Worm (Caenorhabditis elegans) whole organism, young adult: ENCODE results near the gene rips-1.

Experiments used
- F52B5.7 ChIP-seq: sonication (generic microtip); optimal IDR thresholded peaks from 2 replicates; lab custom pipeline; 2016; ENCODE audit warnings: mild to moderate bottlenecking, missing genetic modification characterization, missing compliant biosample characterization
- bed-1 ChIP-seq: fragments of 200-800 bp; sonication (Bioruptor generic); IDR thresholded peaks from 2 replicates; pipeline ENCODE4 v1.3.6; 2022; ENCODE audit warnings: missing genetic modification reagents, missing genetic modification characterization, missing compliant biosample characterization
- lir-1 ChIP-seq: fragments of 200-800 bp; sonication (Bioruptor generic); conservative IDR thresholded peaks from 2 replicates; pipeline ENCODE4 v1.3.6; 2022; ENCODE audit warnings: missing genetic modification reagents, missing genetic modification characterization, missing compliant biosample characterization
- mcd-1 ChIP-seq: fragments of 200-800 bp; sonication (Bioruptor generic); IDR thresholded peaks from 2 replicates; pipeline ENCODE4 v1.3.6; 2022; ENCODE audit warnings: missing genetic modification reagents, missing genetic modification characterization, missing compliant biosample characterization
- nhr-80 ChIP-seq: sonication (generic microtip); optimal IDR thresholded peaks from 2 replicates; lab custom pipeline; 2016; ENCODE audit warnings: missing genetic modification characterization, missing compliant biosample characterization
- nhr-90 ChIP-seq: sonication (generic microtip); optimal IDR thresholded peaks from 2 replicates; lab custom pipeline; 2016; ENCODE audit warnings: missing genotype, mild to moderate bottlenecking, missing genetic modification characterization, missing compliant biosample characterization
- pha-4 ChIP-seq: fragments of 150-350 bp; sonication (generic microtip); optimal IDR thresholded peaks from 2 replicates; lab custom pipeline; 2014; ENCODE audit warnings: missing biosample characterization, missing genetic modification reagents, missing genetic modification characterization
- rec-8 ChIP-seq, 2 experiments: sonication (generic microtip); optimal IDR thresholded peaks; 2 replicates each; lab custom pipeline; 2016; ENCODE audit warnings: mild to moderate bottlenecking in 2 of 2, missing genetic modification characterization in 2 of 2, missing genetic modification reagents in 2 of 2, missing genotype in 2 of 2, missing biosample characterization in 1 of 2, missing compliant biosample characterization in 1 of 2, moderate library complexity in 1 of 2
- snpc-4 ChIP-seq, 5 experiments: fragments of 150-350 bp in 1 of 5; sonication (generic microtip) in 4 of 5; optimal IDR thresholded peaks; 2 replicates each; lab custom pipeline; 2014 to 2018; ENCODE audit warnings: missing genetic modification characterization in 5 of 5, missing biosample characterization in 3 of 5, antibody characterized with exemption in 2 of 5, mild to moderate bottlenecking in 2 of 5, missing compliant biosample characterization in 2 of 5, missing genotype in 2 of 5, moderate library complexity in 2 of 5, missing genetic modification reagents in 1 of 5
- tlf-1 ChIP-seq: fragments of 200-800 bp; sonication (Bioruptor generic); optimal IDR thresholded peaks from 2 replicates; lab custom pipeline; 2018; ENCODE audit warnings: mild to moderate bottlenecking, missing genetic modification characterization, missing compliant biosample characterization
- unc-130 ChIP-seq: sonication (generic microtip); optimal IDR thresholded peaks from 2 replicates; lab custom pipeline; 2016; ENCODE audit warnings: missing genetic modification reagents, missing genetic modification characterization, missing compliant biosample characterization
- unc-62 ChIP-seq: fragments of 150-350 bp; optimal IDR thresholded peaks from 2 replicates; lab custom pipeline; 2014; ENCODE audit warnings: missing biosample characterization, missing genetic modification reagents, missing genetic modification characterization

- TF ChIP-seq unc-62 (GFP tag; lab: Kevin White, UChicago) (no peak), lir-1 (GFP tag; lab: Robert Waterston, UW) (no peak), tlf-1 (no peak), snpc-4 (GFP tag; optimal IDR thresholded peaks at IDR 0.05; lab: Kevin White, UChicago) (no peak), snpc-4 (tag; optimal IDR thresholded peaks at IDR 0.05; lab: Kevin White, UChicago) (no peak), nhr-90 (tag; lab: Kevin White, UChicago) (no peak), pha-4 (tag; lab: Kevin White, UChicago) (no peak), F52B5.7 (tag; lab: Kevin White, UChicago) (no peak), bed-1 (no peak), rec-8 (tag; optimal IDR thresholded peaks at IDR 0.05; lab: Kevin White, UChicago) (no peak), mcd-1 (GFP tag; lab: Robert Waterston, UW) (no peak), nhr-80 (tag; lab: Kevin White, UChicago) (no peak), unc-130 (GFP tag; lab: Kevin White, UChicago) (no peak)
These were observed 11.0 kb upstream of the rips-1 start, which contains the start of gene oac-55 for ce11 chrV:3760839-3761238.
